Worm (Caenorhabditis elegans) whole organism, late embryonic: ENCODE measurements around the gene nhr-173.

Experiments
- C38D4.7 ChIP-seq: fragments of 200-800 bp; sonication (Bioruptor generic); optimal IDR thresholded peaks from 2 replicates; lab custom pipeline; 2018; ENCODE audit warnings: mild to moderate bottlenecking, missing genetic modification characterization, moderate library complexity, missing compliant biosample characterization
- K09A11.1 ChIP-seq: sonication (generic microtip); optimal IDR thresholded peaks from 2 replicates; lab custom pipeline; 2017; ENCODE audit warnings: antibody characterized with exemption, mild to moderate bottlenecking, missing genetic modification characterization, missing compliant biosample characterization; ENCODE audit not compliant: insufficient read depth
- T23F11.4 ChIP-seq: fragments of 200-800 bp; sonication (Bioruptor generic); optimal IDR thresholded peaks from 2 replicates; lab custom pipeline; 2018; ENCODE audit warnings: mild to moderate bottlenecking, missing genetic modification characterization, missing compliant biosample characterization
- Y22D7AL.16 ChIP-seq: sonication (generic microtip); optimal IDR thresholded peaks from 2 replicates; lab custom pipeline; 2016; ENCODE audit warnings: missing genetic modification characterization, missing compliant biosample characterization
- ama-1 ChIP-seq: fragments of 150-350 bp; optimal IDR thresholded peaks from 2 replicates; lab custom pipeline; 2014
- ceh-14 ChIP-seq: sonication (generic microtip); optimal IDR thresholded peaks from 2 replicates; lab custom pipeline; 2016; ENCODE audit warnings: missing genotype, missing genetic modification characterization, missing compliant biosample characterization
- ceh-18 ChIP-seq: sonication (generic microtip); optimal IDR thresholded peaks from 2 replicates; lab custom pipeline; 2016; ENCODE audit warnings: missing genetic modification characterization, missing compliant biosample characterization
- ceh-19 ChIP-seq: fragments of 200-800 bp; sonication (Bioruptor generic); optimal IDR thresholded peaks from 2 replicates; lab custom pipeline; 2018; ENCODE audit warnings: mild to moderate bottlenecking, missing genetic modification characterization, missing compliant biosample characterization
- ceh-24 ChIP-seq: sonication (generic microtip); optimal IDR thresholded peaks from 2 replicates; lab custom pipeline; 2016; ENCODE audit warnings: mild to moderate bottlenecking, missing genetic modification characterization, missing compliant biosample characterization
- ceh-30 ChIP-seq: fragments of 150-350 bp; optimal IDR thresholded peaks from 2 replicates; lab custom pipeline; 2014; ENCODE audit warnings: missing biosample characterization, missing genetic modification characterization
- ceh-31 ChIP-seq: sonication (generic microtip); optimal IDR thresholded peaks from 2 replicates; lab custom pipeline; 2016; ENCODE audit warnings: missing genetic modification characterization, missing compliant biosample characterization
- ceh-34 ChIP-seq: sonication (generic microtip); optimal IDR thresholded peaks from 2 replicates; lab custom pipeline; 2016; ENCODE audit warnings: mild to moderate bottlenecking, missing genetic modification characterization, missing compliant biosample characterization
- ceh-48 ChIP-seq: sonication (generic microtip); optimal IDR thresholded peaks from 2 replicates; lab custom pipeline; 2016; ENCODE audit warnings: missing genetic modification characterization, inconsistent platforms, missing compliant biosample characterization
- ceh-9 ChIP-seq: sonication (generic microtip); optimal IDR thresholded peaks from 2 replicates; lab custom pipeline; 2016; ENCODE audit warnings: mild to moderate bottlenecking, missing genetic modification characterization, inconsistent platforms, missing compliant biosample characterization
- dve-1 ChIP-seq: sonication (generic microtip); optimal IDR thresholded peaks from 2 replicates; lab custom pipeline; 2017; ENCODE audit warnings: antibody characterized with exemption, mild to moderate bottlenecking, missing genetic modification characterization, missing compliant biosample characterization
- elt-4 ChIP-seq: sonication (generic microtip); optimal IDR thresholded peaks from 2 replicates; lab custom pipeline; 2016; ENCODE audit warnings: missing genetic modification characterization, missing compliant biosample characterization
- ets-4 ChIP-seq: sonication (generic microtip); optimal IDR thresholded peaks from 2 replicates; lab custom pipeline; 2016; ENCODE audit warnings: missing genetic modification characterization, missing compliant biosample characterization
- fax-1 ChIP-seq: sonication (generic microtip); optimal IDR thresholded peaks from 2 replicates; lab custom pipeline; 2016; ENCODE audit warnings: missing genotype, missing genetic modification characterization, missing compliant biosample characterization
- hlh-15 ChIP-seq: sonication (generic microtip); optimal IDR thresholded peaks from 2 replicates; lab custom pipeline; 2016; ENCODE audit warnings: missing genetic modification characterization, missing compliant biosample characterization
- hlh-30 ChIP-seq: sonication (generic microtip); optimal IDR thresholded peaks from 2 replicates; lab custom pipeline; 2017; ENCODE audit warnings: antibody characterized with exemption, missing genetic modification characterization, missing compliant biosample characterization; ENCODE audit not compliant: insufficient read depth
- hlh-6 ChIP-seq: sonication (generic microtip); optimal IDR thresholded peaks from 2 replicates; lab custom pipeline; 2016; ENCODE audit warnings: missing genotype, missing genetic modification characterization, missing compliant biosample characterization
- madf-2 ChIP-seq: sonication (generic microtip); optimal IDR thresholded peaks from 2 replicates; lab custom pipeline; 2017; ENCODE audit warnings: missing genetic modification characterization, missing compliant biosample characterization
- nhr-11 ChIP-seq: fragments of 150-350 bp; optimal IDR thresholded peaks from 2 replicates; lab custom pipeline; 2014; ENCODE audit warnings: missing biosample characterization, missing genetic modification characterization
- nhr-232 ChIP-seq: sonication (generic microtip); optimal IDR thresholded peaks from 2 replicates; lab custom pipeline; 2016; ENCODE audit warnings: missing genetic modification characterization, missing compliant biosample characterization
- npax-4 ChIP-seq: sonication (generic microtip); optimal IDR thresholded peaks from 2 replicates; lab custom pipeline; 2016; ENCODE audit warnings: missing genetic modification characterization, missing compliant biosample characterization
- pag-3 ChIP-seq: sonication (generic microtip); optimal IDR thresholded peaks from 2 replicates; lab custom pipeline; 2016; ENCODE audit warnings: missing compliant biosample characterization, missing genetic modification characterization, borderline replicate concordance
- pat-9 ChIP-seq: fragments of 200-800 bp; sonication (Bioruptor generic); optimal IDR thresholded peaks from 2 replicates; lab custom pipeline; 2018; ENCODE audit warnings: mild to moderate bottlenecking, missing genetic modification characterization, moderate library complexity, missing compliant biosample characterization
- pha-2 ChIP-seq: sonication (generic microtip); optimal IDR thresholded peaks from 2 replicates; lab custom pipeline; 2017; ENCODE audit warnings: mild to moderate bottlenecking, missing genetic modification characterization, missing compliant biosample characterization
- sdc-2 ChIP-seq: sonication (generic microtip); optimal IDR thresholded peaks from 2 replicates; lab custom pipeline; 2016; ENCODE audit warnings: missing genotype, missing genetic modification characterization, missing compliant biosample characterization
- sox-2 ChIP-seq: fragments of 200-800 bp; sonication (Bioruptor generic); IDR thresholded peaks from 2 replicates; pipeline ENCODE4 v1.3.6; 2022; ENCODE audit warnings: missing genetic modification reagents, missing genetic modification characterization, missing compliant biosample characterization
- sox-4 ChIP-seq: sonication (generic microtip); optimal IDR thresholded peaks from 2 replicates; lab custom pipeline; 2017; ENCODE audit warnings: mild to moderate bottlenecking, missing genetic modification characterization, inconsistent platforms, missing compliant biosample characterization
- syd-9 ChIP-seq: sonication (generic microtip); optimal IDR thresholded peaks from 2 replicates; lab custom pipeline; 2016; ENCODE audit warnings: mild to moderate bottlenecking, missing genetic modification characterization, moderate library complexity, missing compliant biosample characterization
- tbx-7 ChIP-seq: sonication (generic microtip); optimal IDR thresholded peaks from 2 replicates; lab custom pipeline; 2016; ENCODE audit warnings: missing genotype, missing genetic modification characterization, missing compliant biosample characterization
- unc-3 ChIP-seq, 2 experiments: fragments of 200-800 bp in 1 of 2; sonication (Bioruptor generic) in 1 of 2; sonication (generic microtip) in 1 of 2; conservative IDR thresholded peaks in 1 of 2; optimal IDR thresholded peaks in 1 of 2; 2 replicates each; pipeline versions ENCODE4 v1.3.6 to Lab custom; 2016 to 2022; ENCODE audit warnings: missing compliant biosample characterization in 2 of 2, missing genetic modification characterization in 2 of 2, missing genetic modification reagents in 1 of 2
- unc-42 ChIP-seq: sonication (generic microtip); optimal IDR thresholded peaks from 2 replicates; lab custom pipeline; 2016; ENCODE audit warnings: missing genotype, missing genetic modification characterization, missing compliant biosample characterization
- unc-55 ChIP-seq: sonication (generic microtip); optimal IDR thresholded peaks from 2 replicates; lab custom pipeline; 2017; ENCODE audit warnings: missing biosample characterization, missing genetic modification reagents, missing genetic modification characterization
- unc-86 ChIP-seq: sonication (generic microtip); optimal IDR thresholded peaks from 2 replicates; lab custom pipeline; 2016; ENCODE audit warnings: missing genetic modification characterization, missing compliant biosample characterization

The nhr-173 gene

ce11 chrX:6644971-6645704 is 10.2 kb upstream of the nhr-173 start, which contains the start of gene C56E10.3:
C56E10.3 (plus strand) TSS chrX:6645654.
- TF ChIP-seq hlh-15 (tag; lab: Kevin White, UChicago) (no peak), tbx-7 (tag; lab: Kevin White, UChicago) (no peak), syd-9 (no peak), sox-2 (GFP tag; lab: Robert Waterston, UW) (no peak), fax-1 (tag; lab: Kevin White, UChicago) (no peak), sox-4 (tag; lab: Kevin White, UChicago) (no peak), ceh-34 (no peak), ets-4 (tag; lab: Kevin White, UChicago) (no peak), ceh-30 (tag; lab: Kevin White, UChicago) (no peak), ceh-19 (GFP tag; lab: Kevin White, UChicago) (no peak), ceh-48 (tag; lab: Kevin White, UChicago) (no peak), ama-1 (lab: Kevin White, UChicago) (no peak), dve-1 (no peak), unc-86 (tag; lab: Kevin White, UChicago) (no peak), K09A11.1 (tag; lab: Kevin White, UChicago) (no peak), pha-2 (tag; lab: Kevin White, UChicago) (no peak), npax-4 (tag; lab: Kevin White, UChicago) (no peak), ceh-9 (no peak), nhr-232 (tag; lab: Kevin White, UChicago) (no peak)

- TF ChIP-seq unc-55 = no peak
- TF ChIP-seq unc-42 (tag; lab: Kevin White, UChicago) = no peak
- TF ChIP-seq elt-4 (tag; lab: Kevin White, UChicago) = no peak
- no peak for TF ChIP-seq ceh-14 (tag; lab: Kevin White, UChicago)
- TF ChIP-seq madf-2 (tag; lab: Kevin White, UChicago) = no peak
Measured at ce11 chrX:6646387-6647061, 8.8 kb upstream of the nhr-173 start.

- TF ChIP-seq hlh-6 (tag; lab: Kevin White, UChicago) (no peak), T23F11.4 (no peak), nhr-11 (no peak), sdc-2 (tag; lab: Kevin White, UChicago) (no peak), ceh-24 (tag; lab: Kevin White, UChicago) (no peak), ceh-34 (no peak), npax-4 (tag; lab: Kevin White, UChicago) (no peak), C38D4.7 (no peak), ceh-18 (tag; lab: Kevin White, UChicago) (no peak), pat-9 (tag; lab: Kevin White, UChicago) (no peak)
Measured at ce11 chrX:6649573-6649972, 5.8 kb upstream of the nhr-173 start.

- no peak for TF ChIP-seq unc-3 (GFP tag; conservative IDR thresholded peaks at IDR 0.05; lab: Robert Waterston, UW)
- TF ChIP-seq unc-3 (tag; optimal IDR thresholded peaks at IDR 0.05; lab: Kevin White, UChicago) = no peak
- TF ChIP-seq Y22D7AL.16 (tag; lab: Kevin White, UChicago) = no peak
- no peak for TF ChIP-seq pag-3 (tag; lab: Kevin White, UChicago)
- TF ChIP-seq ama-1 (lab: Kevin White, UChicago) = no peak
- TF ChIP-seq ceh-48 (tag; lab: Kevin White, UChicago) = no peak
- TF ChIP-seq madf-2 (tag; lab: Kevin White, UChicago) = no peak
- TF ChIP-seq hlh-30 (tag; lab: Kevin White, UChicago) = no peak
- no peak for TF ChIP-seq ceh-31 (tag; lab: Kevin White, UChicago)
Measured at ce11 chrX:6653173-6653572, 2.2 kb upstream of the nhr-173 start.
